Fruit fly (Drosophila melanogaster): ENCODE measurements around the gene Gs1.
A peak's percentile ranks its signal among the peaks of the same experiment; 100 is the strongest.

Gene Gs1

DNA sequence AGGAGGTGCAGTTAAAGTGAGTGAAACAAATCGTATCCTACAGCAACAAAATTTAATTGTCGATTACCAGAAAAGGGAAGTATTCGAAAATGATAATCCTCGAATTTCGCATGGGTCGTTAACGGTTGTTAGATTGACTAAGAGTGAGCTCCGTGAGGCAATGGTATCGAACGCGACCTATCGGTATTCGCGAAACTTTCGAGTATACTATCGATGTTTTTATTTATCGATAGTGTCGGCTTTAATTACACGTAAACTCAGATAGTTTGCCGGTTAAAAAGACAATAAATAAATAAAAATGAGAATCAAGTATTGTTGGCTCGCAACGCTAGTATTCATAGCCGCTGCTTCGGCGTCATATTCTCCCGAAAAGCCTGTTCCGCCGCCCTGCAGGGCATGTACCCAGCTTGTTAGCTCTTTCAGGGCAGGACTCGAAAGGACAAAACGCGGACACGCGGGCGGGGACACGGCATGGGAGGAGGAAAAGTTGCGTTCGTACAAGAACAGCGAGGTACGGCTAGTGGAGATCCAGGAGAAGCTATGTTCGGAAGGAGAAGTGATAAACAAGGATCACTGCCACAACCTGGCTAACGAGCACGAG lies 29.6 kb upstream of the Gs1 start, which contains the start of gene Creld (continued):
- no peak for TF ChIP-seq CG14014 (GFP tag; IDR thresholded peaks at IDR 0.05)
- no peak for TF ChIP-seq CG10431 (GFP tag; optimal IDR thresholded peaks at IDR 0.05)
- TF ChIP-seq lab (GFP tag; optimal IDR thresholded peaks at IDR 0.05) = no peak
- no peak for TF ChIP-seq org-1 (GFP tag; optimal IDR thresholded peaks at IDR 0.05)
- TF ChIP-seq Opbp (GFP tag; IDR thresholded peaks at IDR 0.05; ENCODE audit: partially characterized antibody) = peak; percentile 100
- TF ChIP-seq CG2678 (tag; optimal IDR thresholded peaks at IDR 0.05) = no peak
- TF ChIP-seq ATbp (GFP tag; optimal IDR thresholded peaks at IDR 0.05) = no peak
- TF ChIP-seq Mrtf (GFP tag; IDR thresholded peaks at IDR 0.05) = no peak
- no peak for TF ChIP-seq fd102C (GFP tag; optimal IDR thresholded peaks at IDR 0.05)
- TF ChIP-seq tap (tag; optimal IDR thresholded peaks at IDR 0.05) = no peak
- no peak for TF ChIP-seq CG31365 (tag; optimal IDR thresholded peaks at IDR 0.05)
- TF ChIP-seq gt (GFP tag; IDR thresholded peaks at IDR 0.05) = no peak
- TF ChIP-seq pum (GFP tag; optimal IDR thresholded peaks at IDR 0.05) = no peak
- no peak for TF ChIP-seq NfI (GFP tag; optimal IDR thresholded peaks at IDR 0.05)
- TF ChIP-seq Dad (GFP tag; optimal IDR thresholded peaks at IDR 0.05) = no peak
- peak; percentile 100 for TF ChIP-seq CG13287 (GFP tag; IDR thresholded peaks at IDR 0.05; ENCODE audit: partially characterized antibody)
- no peak for TF ChIP-seq Hr39 (optimal IDR thresholded peaks at IDR 0.05)
- TF ChIP-seq CG13894 (tag; optimal IDR thresholded peaks at IDR 0.05) = no peak
- no peak for TF ChIP-seq br (optimal IDR thresholded peaks at IDR 0.05)
- TF ChIP-seq CG15011 (GFP tag; optimal IDR thresholded peaks at IDR 0.05) = no peak
- no peak for TF ChIP-seq oc (tag; optimal IDR thresholded peaks at IDR 0.05)
- TF ChIP-seq CG7556 (GFP tag; optimal IDR thresholded peaks at IDR 0.05) = no peak
- no peak for TF ChIP-seq salm (tag; optimal IDR thresholded peaks at IDR 0.05)
- no peak for TF ChIP-seq CG7271 (tag; optimal IDR thresholded peaks at IDR 0.05)
- no peak for TF ChIP-seq al (GFP tag; IDR thresholded peaks at IDR 0.05)
- no peak for TF ChIP-seq repo (GFP tag; optimal IDR thresholded peaks at IDR 0.05)
- no peak for TF ChIP-seq CG3281 (GFP tag; optimal IDR thresholded peaks at IDR 0.05)
- peak; percentile 100 for TF ChIP-seq vnd (GFP tag; IDR thresholded peaks at IDR 0.05; ENCODE audit: partially characterized antibody)
- TF ChIP-seq CG30020 (tag; optimal IDR thresholded peaks at IDR 0.05) = peak; percentile 22
- TF ChIP-seq CG10959 (GFP tag; IDR thresholded peaks at IDR 0.05) = no peak
- no peak for TF ChIP-seq CG18599 (GFP tag; optimal IDR thresholded peaks at IDR 0.05)
- TF ChIP-seq dan (GFP tag; IDR thresholded peaks at IDR 0.05) = no peak
- TF ChIP-seq ERR (GFP tag; optimal IDR thresholded peaks at IDR 0.05) = no peak
- TF ChIP-seq CG12104 (GFP tag; optimal IDR thresholded peaks at IDR 0.05) = no peak
- TF ChIP-seq lola (GFP tag; optimal IDR thresholded peaks at IDR 0.05) = no peak
- TF ChIP-seq CG33213 (GFP tag; optimal IDR thresholded peaks at IDR 0.05) = peak; percentile 54
- TF ChIP-seq CG18619 (GFP tag; optimal IDR thresholded peaks at IDR 0.05) = no peak
- no peak for TF ChIP-seq Trl (optimal IDR thresholded peaks at IDR 0.05)
- TF ChIP-seq Trl (GFP tag; optimal IDR thresholded peaks at IDR 0.05) = no peak
- TF ChIP-seq E2f2 (GFP tag; IDR thresholded peaks at IDR 0.05) = peak; percentile 72
- TF ChIP-seq twi (tag; optimal IDR thresholded peaks at IDR 0.05) = no peak
- no peak; the same call in 1 of the 2 replicates for TF ChIP-seq Rfx (GFP tag; IDR thresholded peaks at IDR 0.05)
- peak; percentile 100 for TF ChIP-seq sna (GFP tag; IDR thresholded peaks at IDR 0.05; ENCODE audit: partially characterized antibody)
- TF ChIP-seq CG11398 (GFP tag; optimal IDR thresholded peaks at IDR 0.05) = no peak
- TF ChIP-seq tna (GFP tag; IDR thresholded peaks at IDR 0.05; ENCODE audit: partially characterized antibody) = peak; percentile 100
- TF ChIP-seq Dll (GFP tag; IDR thresholded peaks at IDR 0.05; ENCODE audit: partially characterized antibody) = peak; percentile 100
- no peak for TF ChIP-seq unpg (GFP tag; optimal IDR thresholded peaks at IDR 0.05)
- no peak for TF ChIP-seq odd (GFP tag; optimal IDR thresholded peaks at IDR 0.05)
- TF ChIP-seq ci (GFP tag; IDR thresholded peaks at IDR 0.05) = no peak
- TF ChIP-seq Hr3 (GFP tag; optimal IDR thresholded peaks at IDR 0.05) = no peak
- peak; percentile 0 for TF ChIP-seq Atf-2 (GFP tag; optimal IDR thresholded peaks at IDR 0.05)

All from whole organism, embryonic.